Fruit fly (Drosophila melanogaster) ovary, adult (tissue): ENCODE measurements around the gene tnc.

Experiments used
- CG17801 ChIP-seq: fragments of 200-800 bp; optimal IDR thresholded peaks from 2 replicates; lab custom pipeline; 2019; ENCODE audit warnings: missing biosample characterization, mild to moderate bottlenecking, missing genetic modification characterization, moderate library complexity; ENCODE audit not compliant: partially characterized antibody

Gene tnc

DNA sequence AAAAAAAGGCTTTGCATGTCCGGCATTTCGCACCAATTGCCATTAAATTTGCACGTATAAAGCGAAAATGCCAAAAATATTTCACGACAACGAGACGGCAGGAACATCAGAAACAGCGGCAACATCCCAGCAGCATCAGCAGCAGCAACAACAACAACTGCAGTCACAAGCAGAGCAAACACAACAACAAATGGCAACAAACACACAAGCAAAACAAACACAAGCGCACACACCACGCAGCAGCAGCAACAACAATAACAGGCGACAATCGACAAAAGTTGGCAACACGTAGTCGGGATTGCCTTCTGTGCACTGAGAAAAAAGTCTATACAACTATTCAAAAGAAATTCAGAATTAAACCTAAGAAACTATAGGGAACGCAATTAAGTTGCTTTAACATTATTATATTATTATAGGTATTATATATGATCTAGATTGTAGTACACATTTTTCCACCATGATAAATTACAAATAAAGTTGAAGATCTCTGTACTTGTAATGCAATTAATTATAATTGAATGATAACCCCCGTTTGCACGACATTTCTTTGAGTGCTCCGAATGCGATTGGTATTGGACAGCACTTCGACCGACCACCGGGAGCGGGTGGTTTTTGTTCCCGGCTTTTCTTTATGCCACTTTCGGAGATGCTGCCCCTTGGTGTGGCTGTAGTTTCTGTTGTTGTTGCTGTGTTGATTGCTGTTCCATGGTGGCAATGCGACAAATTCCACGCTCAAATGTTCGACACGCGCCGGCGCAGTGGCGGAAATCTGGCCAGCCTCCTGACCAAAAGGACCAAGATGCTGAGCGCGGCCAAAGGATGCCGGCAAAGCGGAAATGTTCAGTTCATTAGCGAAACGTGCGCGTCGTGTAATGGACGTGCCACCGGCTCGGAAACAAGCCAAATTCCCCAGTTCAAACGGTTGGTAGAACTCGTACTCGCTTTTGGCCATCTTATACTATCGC, at the start of gene tnc:
TSS of gene tnc (plus strand) at position 848 of the 965 bp plus-strand sequence.
- TF ChIP-seq CG17801 (GFP tag; lab: Kevin White, UChicago): no peak

- no peak for TF ChIP-seq CG17801 (GFP tag; lab: Kevin White, UChicago)
Observed at dm6 chr3R:24934542-24934941, 49.6 kb upstream of the tnc start.

DNA sequence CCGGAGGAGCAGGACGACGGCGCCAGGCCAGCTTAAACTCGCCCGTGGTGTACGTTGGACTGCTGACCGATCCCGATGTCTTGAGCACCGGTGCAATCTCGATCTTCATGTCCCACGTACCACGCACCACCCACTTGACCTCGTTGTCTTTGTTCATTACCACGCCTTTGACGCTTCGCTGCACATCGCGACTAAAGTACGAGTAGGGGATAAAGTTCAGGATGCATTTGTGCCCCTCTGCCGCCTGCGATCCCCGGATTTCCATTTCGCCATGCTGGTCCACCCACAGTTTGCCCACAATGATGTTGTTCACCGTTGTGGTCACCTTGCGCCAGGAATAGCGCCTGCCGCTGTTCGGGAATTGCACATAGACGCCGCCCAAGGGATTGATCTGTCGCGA, 48.4 kb upstream of the tnc start:
- no peak for TF ChIP-seq CG17801 (GFP tag; lab: Kevin White, UChicago)

dm6 chr3R:24938049-24938448, 46.1 kb upstream of the tnc start, which contains the start of gene Osbp:
Gene Osbp (minus strand): TSS chr3R:24938222.
- peak; percentile 18 for TF ChIP-seq CG17801 (GFP tag; lab: Kevin White, UChicago)

DNA sequence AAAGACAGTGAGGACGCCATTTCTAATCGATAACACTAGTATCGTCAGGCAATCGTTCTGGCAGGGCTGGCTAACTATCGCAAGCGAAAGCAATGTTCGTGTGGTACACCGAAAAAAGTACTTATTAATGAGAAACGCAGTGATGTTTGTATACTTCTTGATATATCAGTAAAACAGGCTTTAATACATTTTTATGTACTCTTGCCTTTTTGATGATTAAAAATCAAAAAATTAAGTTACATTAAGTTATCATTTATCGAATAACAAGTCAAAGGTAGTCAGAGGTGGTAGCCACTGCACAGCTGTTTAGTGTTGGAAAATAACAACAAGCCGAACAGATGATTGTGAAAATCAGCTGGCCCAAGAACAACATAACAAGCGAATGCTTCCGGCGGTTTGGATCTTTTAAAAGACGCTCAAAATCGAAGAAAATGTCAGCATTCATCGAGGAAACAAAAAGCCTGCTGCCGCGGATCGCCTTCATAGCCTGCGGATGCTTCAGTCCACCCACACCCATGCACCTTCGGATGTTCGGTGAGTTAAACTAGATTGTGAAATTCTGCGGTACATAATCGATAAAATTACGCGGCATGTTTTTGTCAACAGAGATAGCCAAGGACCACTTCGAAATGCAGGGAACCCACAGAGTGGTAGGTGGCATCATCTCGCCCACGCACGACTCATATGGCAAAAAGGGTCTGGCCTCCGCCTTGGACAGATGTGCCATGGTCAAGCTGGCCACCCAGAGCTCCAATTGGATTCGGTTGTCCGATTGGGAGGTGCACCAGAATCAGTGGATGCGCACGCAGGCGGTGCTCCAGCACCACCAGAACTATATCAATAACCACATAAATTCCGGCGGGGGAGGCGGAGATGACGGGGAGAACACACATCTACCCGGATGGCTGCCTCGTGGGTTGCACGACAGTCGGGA, 39.0 kb upstream of the tnc start, which contains the start of the genes ssh and Nmnat:
TSS of gene ssh (minus strand) at position 37 of the 934 bp plus-strand sequence.
TSS of gene Nmnat (plus strand) at position 318 of the 934 bp plus-strand sequence.
- peak; percentile 72 for TF ChIP-seq CG17801 (GFP tag; lab: Kevin White, UChicago)

DNA sequence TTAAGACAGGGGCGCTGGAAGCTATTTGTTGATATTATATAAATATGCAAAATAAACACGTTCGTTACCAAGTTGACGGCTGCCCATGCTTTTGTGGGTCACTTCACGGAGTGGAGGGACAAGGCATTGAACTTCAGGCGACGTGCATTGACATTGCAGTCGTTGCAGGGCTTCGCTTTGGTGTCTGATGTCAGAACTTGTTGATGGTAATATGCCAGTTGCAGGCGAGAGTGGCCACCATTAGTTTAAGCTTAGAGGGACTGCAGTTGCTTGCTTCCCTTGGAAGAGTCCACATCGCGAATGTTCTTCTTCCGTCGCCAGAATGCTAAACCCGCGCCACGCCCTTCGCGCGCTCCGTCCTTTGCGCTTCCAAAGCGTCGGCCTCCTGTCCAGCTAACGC, 36.9 kb upstream of the tnc start, which contains the start of gene mah:
TSS of gene mah (plus strand) at position 301 of the 400 bp plus-strand sequence.
- no peak for TF ChIP-seq CG17801 (GFP tag; lab: Kevin White, UChicago)

DNA sequence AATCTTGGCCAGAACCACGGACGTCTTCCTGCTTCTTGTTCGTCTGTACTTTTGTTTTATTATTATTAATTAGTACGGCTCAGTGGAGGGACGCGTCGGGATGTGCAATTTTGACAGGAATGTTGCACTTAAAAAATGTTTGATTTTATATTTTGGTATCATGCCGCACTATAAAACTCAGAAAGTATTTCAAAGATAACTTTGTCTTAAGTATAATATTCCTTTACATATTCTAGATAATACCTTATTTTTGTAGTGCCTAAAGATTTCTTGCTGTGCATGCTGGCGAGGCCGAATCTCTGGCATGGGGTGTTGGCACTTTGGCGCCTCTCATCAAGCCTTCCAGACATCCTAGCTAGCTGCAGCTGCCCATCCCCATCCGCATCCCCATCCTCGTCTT, 31.0 kb upstream of the tnc start:
- no peak for TF ChIP-seq CG17801 (GFP tag; lab: Kevin White, UChicago)

DNA sequence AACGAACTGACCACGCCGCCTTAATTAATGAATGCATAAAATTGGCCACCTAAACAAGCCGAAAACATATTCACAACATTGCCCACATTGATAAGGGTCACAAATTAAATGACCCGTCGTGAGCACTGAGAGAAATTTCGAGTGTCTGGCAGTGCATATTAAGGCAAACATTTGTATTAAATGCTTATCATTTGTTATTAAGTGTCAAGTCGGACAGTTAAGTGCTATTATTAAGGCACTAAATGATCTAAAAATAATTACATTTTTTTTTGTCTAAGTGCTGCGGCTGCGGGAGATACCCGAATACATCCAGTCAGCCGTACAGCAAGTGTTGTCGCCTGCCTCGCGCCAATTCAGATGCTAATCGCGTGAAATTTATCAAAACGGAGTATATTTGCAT, 21.7 kb upstream of the tnc start:
- no peak for TF ChIP-seq CG17801 (GFP tag; lab: Kevin White, UChicago)

- no peak for TF ChIP-seq CG17801 (GFP tag; lab: Kevin White, UChicago)
Observed at dm6 chr3R:24965403-24965802, 18.8 kb upstream of the tnc start.

- no peak for TF ChIP-seq CG17801 (GFP tag; lab: Kevin White, UChicago)
Observed at dm6 chr3R:24966578-24966977, 17.6 kb upstream of the tnc start.

- no peak for TF ChIP-seq CG17801 (GFP tag; lab: Kevin White, UChicago)
Observed at dm6 chr3R:24968015-24968414, 16.2 kb upstream of the tnc start.

dm6 chr3R:24968888-24969287, 15.3 kb upstream of the tnc start:
- TF ChIP-seq CG17801 (GFP tag; lab: Kevin White, UChicago): no peak

- TF ChIP-seq CG17801 (GFP tag; lab: Kevin White, UChicago): no peak
Observed at dm6 chr3R:24970323-24971067, 13.7 kb upstream of the tnc start.

dm6 chr3R:24974762-24975432, 9.3 kb upstream of the tnc start:
- TF ChIP-seq CG17801 (GFP tag; lab: Kevin White, UChicago): no peak
